Worm (Caenorhabditis elegans) whole organism, L4/young adult: Measurements from ENCODE around the gene F01F1.14.

ENCODE experiments used
- W03F9.2 ChIP-seq: fragments of 150-350 bp; optimal IDR thresholded peaks from 2 replicates; lab custom pipeline; 2014; ENCODE audit warnings: missing biosample characterization, missing genetic modification characterization
- dao-5 ChIP-seq: sonication (generic microtip); optimal IDR thresholded peaks from 2 replicates; lab custom pipeline; 2016; ENCODE audit warnings: missing genotype, missing genetic modification characterization, moderate library complexity, missing compliant biosample characterization
- him-1 ChIP-seq: sonication (generic microtip); optimal IDR thresholded peaks from 2 replicates; lab custom pipeline; 2016; ENCODE audit warnings: missing genotype, missing genetic modification reagents, missing genetic modification characterization, missing compliant biosample characterization

Gene F01F1.14

ce11 chrIII:5897468-5897867 is 14.7 kb upstream of the F01F1.14 start:
- TF ChIP-seq W03F9.2 (tag; lab: Kevin White, UChicago) (no peak), dao-5 (tag; lab: Kevin White, UChicago) (no peak), him-1 (tag; lab: Kevin White, UChicago) (no peak)

ce11 chrIII:5895913-5896312 is 13.2 kb upstream of the F01F1.14 start, which contains the start of gene pxl-1:
Gene pxl-1 (minus strand): TSS chrIII:5896013.
- TF ChIP-seq him-1 (tag; lab: Kevin White, UChicago) (no peak), W03F9.2 (tag; lab: Kevin White, UChicago) (no peak), dao-5 (tag; lab: Kevin White, UChicago) (no peak)

- no peak for TF ChIP-seq W03F9.2 (tag; lab: Kevin White, UChicago)
- no peak for TF ChIP-seq dao-5 (tag; lab: Kevin White, UChicago)
- no peak for TF ChIP-seq him-1 (tag; lab: Kevin White, UChicago)
Observed at ce11 chrIII:5892909-5893308, 10.2 kb upstream of the F01F1.14 start.

ce11 chrIII:5888675-5889074 is 6.0 kb upstream of the F01F1.14 start, which contains the start of gene C28H8.8:
Gene C28H8.8 (minus strand): TSS chrIII:5888775.
- no peak for TF ChIP-seq W03F9.2 (tag; lab: Kevin White, UChicago)
- TF ChIP-seq dao-5 (tag; lab: Kevin White, UChicago), result no peak
- TF ChIP-seq him-1 (tag; lab: Kevin White, UChicago), result no peak

ce11 chrIII:5886893-5887292 is 4.2 kb upstream of the F01F1.14 start, which contains the start of gene C28H8.7:
Gene C28H8.7 (minus strand): TSS chrIII:5886993.
- no peak for TF ChIP-seq dao-5 (tag; lab: Kevin White, UChicago)
- no peak for TF ChIP-seq him-1 (tag; lab: Kevin White, UChicago)
- TF ChIP-seq W03F9.2 (tag; lab: Kevin White, UChicago), result no peak

ce11 chrIII:5884459-5884858 is 1.7 kb upstream of the F01F1.14 start:
- TF ChIP-seq W03F9.2 (tag; lab: Kevin White, UChicago) (no peak), dao-5 (tag; lab: Kevin White, UChicago) (no peak), him-1 (tag; lab: Kevin White, UChicago) (no peak)

ce11 chrIII:5884007-5884406 is 1.3 kb upstream of the F01F1.14 start, which contains the start of gene C28H8.5:
Gene C28H8.5 (plus strand): TSS chrIII:5884307.
- TF ChIP-seq W03F9.2 (tag; lab: Kevin White, UChicago) (no peak), dao-5 (tag; lab: Kevin White, UChicago) (no peak), him-1 (tag; lab: Kevin White, UChicago) (no peak)

ce11 chrIII:5883517-5883916 is 794 bp upstream of the F01F1.14 start:
- no peak for TF ChIP-seq him-1 (tag; lab: Kevin White, UChicago)
- no peak for TF ChIP-seq W03F9.2 (tag; lab: Kevin White, UChicago)

- TF ChIP-seq W03F9.2 (tag; lab: Kevin White, UChicago), result no peak
- no peak for TF ChIP-seq dao-5 (tag; lab: Kevin White, UChicago)
- TF ChIP-seq him-1 (tag; lab: Kevin White, UChicago), result no peak
Observed at ce11 chrIII:5882284-5882683, 439 bp downstream of the F01F1.14 start.

ce11 chrIII:5879291-5879968 is 3.3 kb downstream of the F01F1.14 start, which contains the start of gene hpo-10:
Gene hpo-10 (plus strand): TSS chrIII:5879489.
- no peak for TF ChIP-seq him-1 (tag; lab: Kevin White, UChicago)
- TF ChIP-seq W03F9.2 (tag; lab: Kevin White, UChicago), result no peak
- no peak for TF ChIP-seq dao-5 (tag; lab: Kevin White, UChicago)

- TF ChIP-seq W03F9.2 (tag; lab: Kevin White, UChicago) (no peak), him-1 (tag; lab: Kevin White, UChicago) (no peak)
Observed at ce11 chrIII:5878215-5878614, 4.5 kb downstream of the F01F1.14 start, which contains the start of the genes mig-21 and F01F1.2. Gene mig-21 (minus strand): TSS chrIII:5878380. Gene F01F1.2 (plus strand): TSS chrIII:5878554.

ce11 chrIII:5876867-5877641 is 5.7 kb downstream of the F01F1.14 start:
- no peak for TF ChIP-seq dao-5 (tag; lab: Kevin White, UChicago)
- TF ChIP-seq him-1 (tag; lab: Kevin White, UChicago), result no peak
- no peak for TF ChIP-seq W03F9.2 (tag; lab: Kevin White, UChicago)

ce11 chrIII:5876140-5876675 is 6.5 kb downstream of the F01F1.14 start, which contains the start of gene aldo-2:
Gene aldo-2 (minus strand): TSS chrIII:5876625.
- TF ChIP-seq dao-5 (tag; lab: Kevin White, UChicago) (no peak), him-1 (tag; lab: Kevin White, UChicago) (no peak), W03F9.2 (tag; lab: Kevin White, UChicago) (no peak)
